Fruit fly (Drosophila melanogaster) whole organism, adult: Measurements from ENCODE around the gene Rab7.

ENCODE experiments used
- CG14711 ChIP-seq: fragments of 200-800 bp; sonication (Bioruptor generic); optimal IDR thresholded peaks from 2 replicates; lab custom pipeline; 2018; ENCODE audit warnings: missing biosample characterization, mild to moderate bottlenecking, missing genetic modification characterization, moderate library complexity
- Hr96 ChIP-seq: fragments of 200-800 bp; sonication (Bioruptor generic); optimal IDR thresholded peaks from 2 replicates; lab custom pipeline; 2016; ENCODE audit warnings: missing biosample characterization, missing genetic modification characterization
- Mnt ChIP-seq: fragments of 200-800 bp; sonication (Bioruptor generic); optimal IDR thresholded peaks from 2 replicates; lab custom pipeline; 2016; ENCODE audit warnings: missing biosample characterization, mild to moderate bottlenecking, missing genetic modification characterization

dm6 chr3R:24015939-24016913 is 23.4 kb downstream of the Rab7 start:
- peak; percentile 7 for TF ChIP-seq CG14711 (tag; lab: Kevin White, UChicago)
- no peak for TF ChIP-seq Hr96
- no peak for TF ChIP-seq Mnt
